Worm (Caenorhabditis elegans) whole organism, late embryonic: ENCODE results near the gene gst-17.

Source experiments
- C08G9.2 ChIP-seq: sonication (generic microtip); optimal IDR thresholded peaks from 2 replicates; lab custom pipeline; 2016; ENCODE audit warnings: mild to moderate bottlenecking, missing genetic modification characterization, moderate library complexity, missing compliant biosample characterization
- C38D4.7 ChIP-seq: fragments of 200-800 bp; sonication (Bioruptor generic); optimal IDR thresholded peaks from 2 replicates; lab custom pipeline; 2018; ENCODE audit warnings: mild to moderate bottlenecking, missing genetic modification characterization, moderate library complexity, missing compliant biosample characterization
- T23F11.4 ChIP-seq: fragments of 200-800 bp; sonication (Bioruptor generic); optimal IDR thresholded peaks from 2 replicates; lab custom pipeline; 2018; ENCODE audit warnings: mild to moderate bottlenecking, missing genetic modification characterization, missing compliant biosample characterization
- Y22D7AL.16 ChIP-seq: sonication (generic microtip); optimal IDR thresholded peaks from 2 replicates; lab custom pipeline; 2016; ENCODE audit warnings: missing genetic modification characterization, missing compliant biosample characterization
- ama-1 ChIP-seq: fragments of 150-350 bp; optimal IDR thresholded peaks from 2 replicates; lab custom pipeline; 2014
- ceh-2 ChIP-seq: sonication (generic microtip); optimal IDR thresholded peaks from 2 replicates; lab custom pipeline; 2016; ENCODE audit warnings: missing genotype, missing genetic modification characterization, missing compliant biosample characterization
- ceh-22 ChIP-seq: sonication (generic microtip); optimal IDR thresholded peaks from 2 replicates; lab custom pipeline; 2017; ENCODE audit warnings: missing biosample characterization, missing genetic modification characterization
- ceh-24 ChIP-seq: sonication (generic microtip); optimal IDR thresholded peaks from 2 replicates; lab custom pipeline; 2016; ENCODE audit warnings: mild to moderate bottlenecking, missing genetic modification characterization, missing compliant biosample characterization
- ceh-45 ChIP-seq: fragments of 200-800 bp; sonication (Bioruptor generic); IDR thresholded peaks from 2 replicates; pipeline ENCODE4 v1.3.6; 2022; ENCODE audit warnings: missing genetic modification reagents, missing genetic modification characterization, missing compliant biosample characterization
- ceh-48 ChIP-seq: sonication (generic microtip); optimal IDR thresholded peaks from 2 replicates; lab custom pipeline; 2016; ENCODE audit warnings: missing genetic modification characterization, inconsistent platforms, missing compliant biosample characterization
- ceh-6 ChIP-seq: fragments of 200-800 bp; sonication (Bioruptor generic); optimal IDR thresholded peaks from 2 replicates; lab custom pipeline; 2018; ENCODE audit warnings: mild to moderate bottlenecking, missing genetic modification characterization, missing compliant biosample characterization
- dmd-4 ChIP-seq: sonication (generic microtip); optimal IDR thresholded peaks from 2 replicates; lab custom pipeline; 2016; ENCODE audit warnings: borderline replicate concordance, missing genetic modification characterization, missing compliant biosample characterization
- elt-2 ChIP-seq: sonication (generic microtip); optimal IDR thresholded peaks from 2 replicates; lab custom pipeline; 2016; ENCODE audit warnings: missing genetic modification reagents, missing genetic modification characterization, missing compliant biosample characterization
- elt-4 ChIP-seq: sonication (generic microtip); optimal IDR thresholded peaks from 2 replicates; lab custom pipeline; 2016; ENCODE audit warnings: missing genetic modification characterization, missing compliant biosample characterization
- ets-4 ChIP-seq: sonication (generic microtip); optimal IDR thresholded peaks from 2 replicates; lab custom pipeline; 2016; ENCODE audit warnings: missing genetic modification characterization, missing compliant biosample characterization
- eyg-1 ChIP-seq: sonication (generic microtip); optimal IDR thresholded peaks from 2 replicates; lab custom pipeline; 2016; ENCODE audit warnings: missing genotype, missing genetic modification characterization, missing compliant biosample characterization
- fkh-6 ChIP-seq: sonication (generic microtip); optimal IDR thresholded peaks from 2 replicates; lab custom pipeline; 2016; ENCODE audit warnings: missing genetic modification characterization, missing compliant biosample characterization
- gmeb-2 ChIP-seq: sonication (generic microtip); optimal IDR thresholded peaks from 2 replicates; lab custom pipeline; 2016; ENCODE audit warnings: missing genetic modification characterization, inconsistent platforms, missing compliant biosample characterization
- hlh-30 ChIP-seq: sonication (generic microtip); optimal IDR thresholded peaks from 2 replicates; lab custom pipeline; 2017; ENCODE audit warnings: antibody characterized with exemption, missing genetic modification characterization, missing compliant biosample characterization; ENCODE audit not compliant: insufficient read depth
- mec-3 ChIP-seq: sonication (generic microtip); optimal IDR thresholded peaks from 2 replicates; lab custom pipeline; 2016; ENCODE audit warnings: borderline replicate concordance, missing genetic modification characterization, missing compliant biosample characterization
- nfya-1 ChIP-seq: sonication (generic microtip); optimal IDR thresholded peaks from 2 replicates; lab custom pipeline; 2017; ENCODE audit warnings: missing genetic modification characterization, mild to moderate bottlenecking, missing compliant biosample characterization, antibody characterized with exemption, moderate library complexity
- nhr-11 ChIP-seq: fragments of 150-350 bp; optimal IDR thresholded peaks from 2 replicates; lab custom pipeline; 2014; ENCODE audit warnings: missing biosample characterization, missing genetic modification characterization
- npax-4 ChIP-seq: sonication (generic microtip); optimal IDR thresholded peaks from 2 replicates; lab custom pipeline; 2016; ENCODE audit warnings: missing genetic modification characterization, missing compliant biosample characterization
- pag-3 ChIP-seq: sonication (generic microtip); optimal IDR thresholded peaks from 2 replicates; lab custom pipeline; 2016; ENCODE audit warnings: missing compliant biosample characterization, missing genetic modification characterization, borderline replicate concordance
- pat-9 ChIP-seq: fragments of 200-800 bp; sonication (Bioruptor generic); optimal IDR thresholded peaks from 2 replicates; lab custom pipeline; 2018; ENCODE audit warnings: mild to moderate bottlenecking, missing genetic modification characterization, moderate library complexity, missing compliant biosample characterization
- pha-2 ChIP-seq: sonication (generic microtip); optimal IDR thresholded peaks from 2 replicates; lab custom pipeline; 2017; ENCODE audit warnings: mild to moderate bottlenecking, missing genetic modification characterization, missing compliant biosample characterization
- pqm-1 ChIP-seq: sonication (generic microtip); optimal IDR thresholded peaks from 2 replicates; lab custom pipeline; 2016; ENCODE audit warnings: missing genetic modification characterization, missing compliant biosample characterization
- pros-1 ChIP-seq: fragments of 150-350 bp; optimal IDR thresholded peaks from 2 replicates; lab custom pipeline; 2014; ENCODE audit warnings: missing biosample characterization, missing genetic modification reagents, missing genetic modification characterization
- ref-2 ChIP-seq: sonication (generic microtip); optimal IDR thresholded peaks from 2 replicates; lab custom pipeline; 2016; ENCODE audit warnings: missing genetic modification characterization, missing compliant biosample characterization
- sdc-2 ChIP-seq: sonication (generic microtip); optimal IDR thresholded peaks from 2 replicates; lab custom pipeline; 2016; ENCODE audit warnings: missing genotype, missing genetic modification characterization, missing compliant biosample characterization
- sox-2 ChIP-seq: fragments of 200-800 bp; sonication (Bioruptor generic); IDR thresholded peaks from 2 replicates; pipeline ENCODE4 v1.3.6; 2022; ENCODE audit warnings: missing genetic modification reagents, missing genetic modification characterization, missing compliant biosample characterization
- syd-9 ChIP-seq: sonication (generic microtip); optimal IDR thresholded peaks from 2 replicates; lab custom pipeline; 2016; ENCODE audit warnings: mild to moderate bottlenecking, missing genetic modification characterization, moderate library complexity, missing compliant biosample characterization
- tbx-2 ChIP-seq: sonication (generic microtip); optimal IDR thresholded peaks from 2 replicates; lab custom pipeline; 2016; ENCODE audit warnings: missing genetic modification characterization, missing compliant biosample characterization
- tbx-7 ChIP-seq: sonication (generic microtip); optimal IDR thresholded peaks from 2 replicates; lab custom pipeline; 2016; ENCODE audit warnings: missing genotype, missing genetic modification characterization, missing compliant biosample characterization
- unc-55 ChIP-seq: sonication (generic microtip); optimal IDR thresholded peaks from 2 replicates; lab custom pipeline; 2017; ENCODE audit warnings: missing biosample characterization, missing genetic modification reagents, missing genetic modification characterization
- zip-5 ChIP-seq: sonication (generic microtip); optimal IDR thresholded peaks from 2 replicates; lab custom pipeline; 2016; ENCODE audit warnings: missing genetic modification characterization, missing compliant biosample characterization
- ztf-16 ChIP-seq: sonication (generic microtip); optimal IDR thresholded peaks from 2 replicates; lab custom pipeline; 2017; ENCODE audit warnings: missing genetic modification characterization, missing compliant biosample characterization

The gst-17 gene

ce11 chrII:13630690-13631089 is at the start of gene gst-17, which contains the start of gene gst-18:
Gene gst-17, minus strand, starts transcription at chrII:13630790.
Gene gst-18, minus strand, starts transcription at chrII:13630887.
- no peak for TF ChIP-seq sdc-2
- no peak for TF ChIP-seq T23F11.4 (GFP tag; lab: Kevin White, UChicago)
- TF ChIP-seq ceh-22: no peak
- no peak for TF ChIP-seq ceh-2 (tag; lab: Kevin White, UChicago)
- TF ChIP-seq gmeb-2: no peak
- no peak for TF ChIP-seq mec-3 (tag; lab: Kevin White, UChicago)
- TF ChIP-seq sox-2 (GFP tag; lab: Robert Waterston, UW): no peak
- TF ChIP-seq unc-55: no peak
- no peak for TF ChIP-seq pag-3
- no peak for TF ChIP-seq tbx-7 (tag; lab: Kevin White, UChicago)
- TF ChIP-seq fkh-6 (tag; lab: Kevin White, UChicago): no peak
- no peak for TF ChIP-seq syd-9 (tag; lab: Kevin White, UChicago)
- no peak for TF ChIP-seq elt-4 (tag; lab: Kevin White, UChicago)

ce11 chrII:13679775-13680320 is 49.3 kb upstream of the gst-17 start:
- TF ChIP-seq nfya-1 (tag; lab: Kevin White, UChicago) (no peak), gmeb-2 (no peak), unc-55 (no peak), elt-2 (tag; lab: Kevin White, UChicago) (no peak), ztf-16 (no peak), ceh-24 (no peak), ceh-22 (no peak), pqm-1 (no peak), T23F11.4 (GFP tag; lab: Kevin White, UChicago) (no peak)

ce11 chrII:13678555-13679119 is 48.0 kb upstream of the gst-17 start:
- TF ChIP-seq sdc-2: no peak
- no peak for TF ChIP-seq ceh-48 (tag; lab: Kevin White, UChicago)
- TF ChIP-seq eyg-1: no peak
- TF ChIP-seq hlh-30 (tag; lab: Kevin White, UChicago): no peak
- TF ChIP-seq ref-2 (tag; lab: Kevin White, UChicago): peak; percentile 10
- TF ChIP-seq, all 69 proteins: peak for 1

ce11 chrII:13677927-13678326 is 47.3 kb upstream of the gst-17 start:
- TF ChIP-seq mec-3 (tag; lab: Kevin White, UChicago) (no peak), ama-1 (lab: Kevin White, UChicago) (no peak), C08G9.2 (no peak), T23F11.4 (GFP tag; lab: Kevin White, UChicago) (no peak), zip-5 (tag; lab: Kevin White, UChicago) (no peak), ceh-48 (tag; lab: Kevin White, UChicago) (no peak), npax-4 (no peak)

- no peak for TF ChIP-seq C38D4.7 (GFP tag; lab: Kevin White, UChicago)
- TF ChIP-seq nhr-11 (tag; lab: Kevin White, UChicago): no peak
- TF ChIP-seq tbx-2 (tag; lab: Kevin White, UChicago): no peak
- TF ChIP-seq ets-4 (tag; lab: Kevin White, UChicago): no peak
- TF ChIP-seq ceh-45 (GFP tag; lab: Robert Waterston, UW): no peak
- TF ChIP-seq pat-9 (tag; lab: Kevin White, UChicago): no peak
- no peak for TF ChIP-seq dmd-4
- no peak for TF ChIP-seq ama-1 (lab: Kevin White, UChicago)
- TF ChIP-seq tbx-7 (tag; lab: Kevin White, UChicago): no peak
- TF ChIP-seq pros-1 (tag; lab: Kevin White, UChicago): no peak
- no peak for TF ChIP-seq ceh-6 (GFP tag; lab: Kevin White, UChicago)
- TF ChIP-seq sdc-2: no peak
- no peak for TF ChIP-seq T23F11.4 (GFP tag; lab: Kevin White, UChicago)
- TF ChIP-seq Y22D7AL.16: no peak
- no peak for TF ChIP-seq pha-2 (tag; lab: Kevin White, UChicago)
- no peak for TF ChIP-seq eyg-1
Observed at ce11 chrII:13675212-13675611, 44.6 kb upstream of the gst-17 start.
